Worm (Caenorhabditis elegans) whole organism, young adult: ENCODE results near the gene F13D12.3.

ENCODE experiments used
- Y53G8AR.9 ChIP-seq: fragments of 200-800 bp; sonication (Bioruptor generic); conservative IDR thresholded peaks from 2 replicates; pipeline ENCODE4 v1.3.6; 2022; ENCODE audit warnings: missing genetic modification reagents, missing genetic modification characterization, missing compliant biosample characterization
- Y67H2A.10 ChIP-seq: fragments of 200-800 bp; sonication (Bioruptor generic); conservative IDR thresholded peaks from 2 replicates; pipeline ENCODE4 v1.3.6; 2022; ENCODE audit warnings: missing genetic modification reagents, missing genetic modification characterization, missing compliant biosample characterization
- ama-1 ChIP-seq, 3 experiments: fragments of 150-350 bp in 1 of 3; sonication (generic microtip) in 2 of 3; optimal IDR thresholded peaks; 2 replicates each; lab custom pipeline; 2014 to 2018; ENCODE audit warnings: missing biosample characterization in 2 of 3, missing genetic modification characterization in 2 of 3, missing genetic modification reagents in 2 of 3
- aptf-2 ChIP-seq: fragments of 200-800 bp; sonication (Bioruptor generic); conservative IDR thresholded peaks from 2 replicates; pipeline ENCODE4 v1.3.6; 2022; ENCODE audit warnings: missing genetic modification reagents, missing genetic modification characterization, missing compliant biosample characterization
- aptf-3 ChIP-seq: fragments of 200-800 bp; sonication (Bioruptor generic); IDR thresholded peaks from 2 replicates; pipeline ENCODE4 v1.3.6; 2022; ENCODE audit warnings: missing genetic modification characterization, missing compliant biosample characterization
- attf-5 ChIP-seq: fragments of 200-800 bp; sonication (Bioruptor generic); optimal IDR thresholded peaks from 2 replicates; lab custom pipeline; 2018; ENCODE audit warnings: mild to moderate bottlenecking, missing genetic modification characterization, missing compliant biosample characterization
- ceh-27 ChIP-seq: fragments of 200-800 bp; sonication (Bioruptor generic); optimal IDR thresholded peaks from 2 replicates; lab custom pipeline; 2018; ENCODE audit warnings: mild to moderate bottlenecking, missing genetic modification characterization, moderate library complexity, missing compliant biosample characterization
- ceh-40 ChIP-seq: fragments of 200-800 bp; sonication (Bioruptor generic); IDR thresholded peaks from 2 replicates; pipeline ENCODE4 v1.3.6; 2022; ENCODE audit warnings: missing genetic modification characterization, missing compliant biosample characterization
- dpl-1 ChIP-seq: fragments of 150-350 bp; optimal IDR thresholded peaks from 2 replicates; lab custom pipeline; 2014; ENCODE audit warnings: missing biosample characterization, missing genetic modification reagents, missing genetic modification characterization
- madf-10 ChIP-seq: sonication (generic microtip); optimal IDR thresholded peaks from 2 replicates; lab custom pipeline; 2016; ENCODE audit warnings: mild to moderate bottlenecking, missing genetic modification characterization, missing compliant biosample characterization
- madf-3 ChIP-seq: fragments of 200-800 bp; sonication (Bioruptor generic); IDR thresholded peaks from 2 replicates; pipeline ENCODE4 v1.3.6; 2022; ENCODE audit warnings: missing genetic modification reagents, missing genetic modification characterization, missing compliant biosample characterization
- nhr-120 ChIP-seq: fragments of 200-800 bp; sonication (Bioruptor generic); IDR thresholded peaks from 2 replicates; pipeline ENCODE4 v1.3.6; 2022; ENCODE audit warnings: missing genetic modification characterization, missing compliant biosample characterization
- sdz-38 ChIP-seq: sonication (generic microtip); optimal IDR thresholded peaks from 2 replicates; lab custom pipeline; 2016; ENCODE audit warnings: missing genotype, missing genetic modification characterization, missing compliant biosample characterization
- ztf-6 ChIP-seq: fragments of 200-800 bp; sonication (Bioruptor generic); IDR thresholded peaks from 2 replicates; pipeline ENCODE4 v1.3.6; 2022; ENCODE audit warnings: missing genetic modification reagents, missing genetic modification characterization, missing compliant biosample characterization

ce11 chrII:11688011-11688410 is 32.2 kb upstream of the F13D12.3 start:
- TF ChIP-seq aptf-2 (no peak), Y53G8AR.9 (GFP tag; lab: Robert Waterston, UW) (no peak), attf-5 (GFP tag; lab: Kevin White, UChicago) (no peak), madf-10 (tag; lab: Kevin White, UChicago) (no peak), ztf-6 (GFP tag; lab: Robert Waterston, UW) (no peak), madf-3 (no peak), nhr-120 (GFP tag; lab: Robert Waterston, UW) (no peak), Y67H2A.10 (GFP tag; lab: Robert Waterston, UW) (no peak), ceh-40 (no peak), sdz-38 (tag; lab: Kevin White, UChicago) (no peak), aptf-3 (GFP tag; lab: Robert Waterston, UW) (no peak), ama-1 (optimal IDR thresholded peaks at IDR 0.05; lab: Kevin White, UChicago) (no peak), ama-1 (GFP tag; optimal IDR thresholded peaks at IDR 0.05; lab: Kevin White, UChicago) (no peak), ceh-27 (GFP tag; lab: Kevin White, UChicago) (no peak), dpl-1 (GFP tag; lab: Kevin White, UChicago) (no peak)
